Fruit fly (Drosophila melanogaster) whole organism, embryonic: Measurements from ENCODE around the gene cyr.

Experiments
- Bteb2 ChIP-seq: fragments of 200-800 bp; sonication (Bioruptor generic); optimal IDR thresholded peaks from 2 replicates; lab custom pipeline; 2016; ENCODE audit warnings: missing biosample characterization, missing genetic modification characterization
- CG10267 ChIP-seq: fragments of 200-800 bp; sonication (Bioruptor generic); optimal IDR thresholded peaks from 2 replicates; lab custom pipeline; 2018; ENCODE audit warnings: missing biosample characterization, mild to moderate bottlenecking, missing genetic modification characterization, moderate library complexity
- CG10959 ChIP-seq: fragments of 200-800 bp; sonication (Bioruptor generic); IDR thresholded peaks from 2 replicates; pipeline ENCODE4 v1.3.6; 2022; ENCODE audit warnings: missing biosample characterization, missing genetic modification characterization
- CG12071 ChIP-seq: fragments of 200-800 bp; sonication (Bioruptor generic); optimal IDR thresholded peaks from 3 replicates; lab custom pipeline; 2018; ENCODE audit warnings: missing biosample characterization, mild to moderate bottlenecking, missing genetic modification characterization
- CG12659 ChIP-seq: fragments of 200-800 bp; sonication (Bioruptor generic); optimal IDR thresholded peaks from 3 replicates; lab custom pipeline; 2017; ENCODE audit warnings: mild to moderate bottlenecking, missing biosample characterization, missing genetic modification reagents, missing genetic modification characterization
- CG17186 ChIP-seq: fragments of 200-800 bp; sonication (Bioruptor generic); optimal IDR thresholded peaks from 3 replicates; lab custom pipeline; 2017; ENCODE audit warnings: missing biosample characterization, missing genetic modification reagents, missing genetic modification characterization
- CG17328 ChIP-seq: fragments of 200-800 bp; sonication (Bioruptor generic); IDR thresholded peaks from 2 replicates; pipeline ENCODE4 v1.3.6; 2022; ENCODE audit warnings: missing biosample characterization, missing genetic modification characterization
- CG17829 ChIP-seq: fragments of 200-800 bp; optimal IDR thresholded peaks from 2 replicates; lab custom pipeline; 2019; ENCODE audit warnings: missing biosample characterization, mild to moderate bottlenecking, missing genetic modification characterization, moderate library complexity
- CG18011 ChIP-seq: fragments of 200-800 bp; sonication (Bioruptor generic); optimal IDR thresholded peaks from 2 replicates; lab custom pipeline; 2017; ENCODE audit warnings: missing biosample characterization, missing genetic modification characterization, mild to moderate bottlenecking, moderate library complexity, missing genotype
- CG32767 ChIP-seq: fragments of 200-800 bp; sonication (Bioruptor generic); IDR thresholded peaks from 2 replicates; pipeline ENCODE4 v1.3.6; 2022; ENCODE audit warnings: missing biosample characterization, missing genetic modification characterization
- CG3838 ChIP-seq: fragments of 200-800 bp; sonication (Bioruptor generic); optimal IDR thresholded peaks from 3 replicates; lab custom pipeline; 2016; ENCODE audit warnings: missing biosample characterization, missing genetic modification characterization
- CG3847 ChIP-seq: fragments of 200-800 bp; sonication (Bioruptor generic); IDR thresholded peaks from 2 replicates; pipeline ENCODE4 v1.3.6; 2022; ENCODE audit warnings: missing biosample characterization, missing genetic modification characterization
- CG4617 ChIP-seq: fragments of 200-800 bp; sonication (Bioruptor generic); optimal IDR thresholded peaks from 3 replicates; lab custom pipeline; 2016; ENCODE audit warnings: missing biosample characterization, missing genetic modification characterization, borderline replicate concordance
- CG5245 ChIP-seq: fragments of 200-800 bp; sonication (Bioruptor generic); optimal IDR thresholded peaks from 3 replicates; lab custom pipeline; 2016; ENCODE audit warnings: missing biosample characterization, missing genetic modification characterization
- CG6791 ChIP-seq: fragments of 200-800 bp; sonication (Bioruptor generic); IDR thresholded peaks from 3 replicates; pipeline ENCODE4 v1.3.6; 2022; ENCODE audit warnings: missing biosample characterization, missing genetic modification characterization; ENCODE audit not compliant: partially characterized antibody
- CG7271 ChIP-seq: fragments of 200-800 bp; sonication (Bioruptor generic); optimal IDR thresholded peaks from 2 replicates; lab custom pipeline; 2018; ENCODE audit warnings: missing biosample characterization, mild to moderate bottlenecking, missing genetic modification characterization, moderate library complexity
- CG8290 ChIP-seq, 3 experiments: fragments of 200-800 bp; sonication (Bioruptor generic); optimal IDR thresholded peaks; 2 replicates each; lab custom pipeline; 2016 to 2019; ENCODE audit warnings: missing biosample characterization in 3 of 3, missing genetic modification characterization in 3 of 3, mild to moderate bottlenecking in 2 of 3, moderate library complexity in 1 of 3
- Ets97D ChIP-seq: fragments of 200-800 bp; sonication (Bioruptor generic); optimal IDR thresholded peaks from 3 replicates; lab custom pipeline; 2016; ENCODE audit warnings: missing biosample characterization, missing genetic modification characterization
- HmgZ ChIP-seq: fragments of 200-800 bp; sonication (Bioruptor generic); optimal IDR thresholded peaks from 2 replicates; lab custom pipeline; 2018; ENCODE audit warnings: missing biosample characterization, mild to moderate bottlenecking, missing genetic modification characterization
- Kr ChIP-seq: fragments of 200-800 bp; sonication (Bioruptor generic); optimal IDR thresholded peaks from 2 replicates; lab custom pipeline; 2017; ENCODE audit warnings: missing biosample characterization, mild to moderate bottlenecking, missing genetic modification characterization
- Lhr ChIP-seq: fragments of 200-800 bp; sonication (Bioruptor generic); optimal IDR thresholded peaks from 3 replicates; lab custom pipeline; 2017; ENCODE audit warnings: mild to moderate bottlenecking, missing biosample characterization, missing genetic modification reagents, missing genetic modification characterization
- MESR4 ChIP-seq: fragments of 200-800 bp; sonication (Bioruptor generic); optimal IDR thresholded peaks from 2 replicates; lab custom pipeline; 2018; ENCODE audit warnings: missing biosample characterization, mild to moderate bottlenecking, missing genetic modification characterization, moderate library complexity
- Mad ChIP-seq: fragments of 200-800 bp; sonication (Bioruptor generic); optimal IDR thresholded peaks from 2 replicates; lab custom pipeline; 2016; ENCODE audit warnings: missing biosample characterization, missing genetic modification characterization
- Myb ChIP-seq: fragments of 200-800 bp; sonication (Bioruptor generic); optimal IDR thresholded peaks from 2 replicates; lab custom pipeline; 2016; ENCODE audit warnings: missing biosample characterization, missing genetic modification characterization
- Six4 ChIP-seq: fragments of 200-800 bp; sonication (Bioruptor generic); optimal IDR thresholded peaks from 2 replicates; lab custom pipeline; 2016; ENCODE audit warnings: missing biosample characterization, missing genetic modification characterization
- Sry-β ChIP-seq: fragments of 200-800 bp; sonication (Bioruptor generic); optimal IDR thresholded peaks from 2 replicates; lab custom pipeline; 2018; ENCODE audit warnings: missing biosample characterization, mild to moderate bottlenecking, missing genetic modification characterization, moderate library complexity
- Sry-δ ChIP-seq: fragments of 200-800 bp; sonication (Bioruptor generic); optimal IDR thresholded peaks from 2 replicates; lab custom pipeline; 2016; ENCODE audit warnings: missing biosample characterization, missing genetic modification characterization
- Vsx1 ChIP-seq: fragments of 200-800 bp; sonication (Bioruptor generic); optimal IDR thresholded peaks from 2 replicates; lab custom pipeline; 2017; ENCODE audit warnings: missing biosample characterization, mild to moderate bottlenecking, missing genetic modification characterization, missing genetic modification reagents
- ara ChIP-seq: fragments of 200-800 bp; sonication (Bioruptor generic); IDR thresholded peaks from 2 replicates; pipeline ENCODE4 v1.3.6; 2022; ENCODE audit warnings: missing biosample characterization, missing genetic modification characterization
- cato ChIP-seq: fragments of 200-800 bp; sonication (Bioruptor generic); optimal IDR thresholded peaks from 2 replicates; lab custom pipeline; 2016; ENCODE audit warnings: missing biosample characterization, missing genetic modification characterization, borderline replicate concordance
- chn ChIP-seq: fragments of 200-800 bp; sonication (Bioruptor generic); optimal IDR thresholded peaks from 2 replicates; lab custom pipeline; 2016; ENCODE audit warnings: missing biosample characterization, missing genetic modification characterization
- ci ChIP-seq: fragments of 200-800 bp; sonication (Bioruptor generic); IDR thresholded peaks from 3 replicates; pipeline ENCODE4 v1.3.6; 2022; ENCODE audit warnings: missing biosample characterization, missing genetic modification characterization
- crp ChIP-seq, 2 experiments: fragments of 200-800 bp; sonication (Bioruptor generic); optimal IDR thresholded peaks; 2 replicates in 1 of 2; 3 replicates in 1 of 2; lab custom pipeline; 2017; ENCODE audit warnings: missing biosample characterization in 2 of 2, missing genetic modification characterization in 2 of 2, mild to moderate bottlenecking in 1 of 2, moderate library complexity in 1 of 2
- cwo ChIP-seq: fragments of 200-800 bp; sonication (Bioruptor generic); optimal IDR thresholded peaks from 3 replicates; lab custom pipeline; 2017; ENCODE audit warnings: missing biosample characterization, missing genetic modification characterization, mild to moderate bottlenecking, moderate library complexity, missing genetic modification reagents
- dan ChIP-seq: fragments of 200-800 bp; sonication (Bioruptor generic); IDR thresholded peaks from 2 replicates; pipeline ENCODE4 v1.3.6; 2022; ENCODE audit warnings: missing biosample characterization, missing genetic modification characterization
- dimm ChIP-seq: fragments of 200-800 bp; sonication (Bioruptor generic); IDR thresholded peaks from 2 replicates; pipeline ENCODE4 v1.3.6; 2022; ENCODE audit warnings: missing biosample characterization, missing genetic modification characterization
- en ChIP-seq: fragments of 200-800 bp; sonication (Bioruptor generic); optimal IDR thresholded peaks from 2 replicates; lab custom pipeline; 2016; ENCODE audit warnings: missing biosample characterization, missing genetic modification characterization
- eve ChIP-seq, 2 experiments: fragments of >200 bp; optimal IDR thresholded peaks; 2 replicates each; lab custom pipeline; 2017; ENCODE audit warnings: missing biosample characterization in 2 of 2, missing genetic modification characterization in 2 of 2
- grau ChIP-seq: fragments of 200-800 bp; optimal IDR thresholded peaks from 3 replicates; lab custom pipeline; 2019; ENCODE audit warnings: missing biosample characterization, mild to moderate bottlenecking, missing genetic modification characterization, moderate library complexity
- hb ChIP-seq: fragments of 200-800 bp; sonication (Bioruptor generic); IDR thresholded peaks from 3 replicates; pipeline ENCODE4 v1.3.6; 2022; ENCODE audit warnings: missing biosample characterization, missing genetic modification characterization; ENCODE audit not compliant: partially characterized antibody
- hth ChIP-seq: fragments of >200 bp; optimal IDR thresholded peaks from 2 replicates; lab custom pipeline; 2017; ENCODE audit warnings: inconsistent platforms
- mam ChIP-seq: fragments of 200-800 bp; sonication (Bioruptor generic); optimal IDR thresholded peaks from 3 replicates; lab custom pipeline; 2016; ENCODE audit warnings: missing biosample characterization, missing genetic modification characterization
- phol ChIP-seq: fragments of 200-800 bp; sonication (Bioruptor generic); optimal IDR thresholded peaks from 3 replicates; lab custom pipeline; 2018; ENCODE audit warnings: missing biosample characterization, mild to moderate bottlenecking, missing genetic modification characterization, moderate library complexity
- pita ChIP-seq: fragments of 200-800 bp; sonication (Bioruptor generic); optimal IDR thresholded peaks from 2 replicates; lab custom pipeline; 2017; ENCODE audit warnings: missing biosample characterization, mild to moderate bottlenecking, missing genetic modification characterization
- pzg ChIP-seq: fragments of 200-800 bp; sonication (Bioruptor generic); optimal IDR thresholded peaks from 3 replicates; lab custom pipeline; 2018; ENCODE audit warnings: missing biosample characterization, mild to moderate bottlenecking, missing genetic modification characterization, moderate library complexity
- sd ChIP-seq: fragments of 200-800 bp; sonication (Bioruptor generic); optimal IDR thresholded peaks from 3 replicates; lab custom pipeline; 2018; ENCODE audit warnings: missing biosample characterization, mild to moderate bottlenecking, missing genetic modification characterization, moderate library complexity
- trem ChIP-seq: fragments of 200-800 bp; optimal IDR thresholded peaks from 3 replicates; lab custom pipeline; 2019; ENCODE audit warnings: missing biosample characterization, mild to moderate bottlenecking, missing genetic modification characterization, moderate library complexity

The cyr gene

DNA sequence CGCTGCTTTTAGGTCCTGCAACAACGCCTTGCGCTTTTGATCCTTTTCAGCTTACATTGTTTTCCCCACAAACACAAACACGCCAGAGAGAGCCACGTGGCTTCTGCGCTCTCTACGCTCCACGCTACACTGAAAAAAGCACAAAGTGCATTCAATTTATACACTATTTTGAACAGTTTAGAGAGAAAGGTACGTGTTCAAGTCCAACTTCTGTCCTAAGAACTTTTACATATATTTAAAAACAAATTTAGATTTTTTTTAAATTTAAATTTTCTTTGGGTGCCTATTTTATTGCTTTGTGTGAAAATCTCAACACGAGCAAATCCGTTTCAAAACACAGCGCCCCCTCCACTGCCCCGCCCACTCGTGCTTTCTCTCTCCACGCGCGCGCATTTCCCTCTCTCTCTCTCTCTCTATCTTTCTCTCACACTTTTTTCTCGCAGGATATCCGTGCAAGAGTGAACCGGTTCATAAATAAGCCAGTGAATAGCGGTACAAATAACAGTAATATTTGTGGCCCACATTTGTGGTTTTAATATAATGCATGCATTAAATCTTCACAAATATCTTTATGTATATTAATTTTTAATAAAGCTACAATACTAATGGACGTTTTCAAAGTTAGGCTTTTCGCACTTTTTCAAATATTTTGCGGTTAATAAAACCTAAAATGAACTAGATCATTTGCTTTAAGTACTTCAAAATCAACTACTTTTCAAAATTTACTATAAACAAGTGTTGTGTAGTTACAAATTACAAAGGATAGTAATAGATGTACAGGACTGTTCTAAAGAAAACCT is 35.3 kb downstream of the cyr start (continued):
- TF ChIP-seq ara (GFP tag; lab: Robert Waterston, UW) = peak; percentile 82
- no peak for TF ChIP-seq Kr (GFP tag; lab: Kevin White, UChicago)
- TF ChIP-seq pita (GFP tag; lab: Kevin White, UChicago) = no peak
- TF ChIP-seq Vsx1 (GFP tag; lab: Kevin White, UChicago) = peak; percentile 62
- TF ChIP-seq cwo (GFP tag; lab: Kevin White, UChicago) = peak; percentile 84
- no peak for TF ChIP-seq dan
- 0 out of 2 replicates have a peak, but pooled peaks have one; percentile 48 for TF ChIP-seq dimm (GFP tag; lab: Robert Waterston, UW)
- peak; percentile 70 for TF ChIP-seq mam
- TF ChIP-seq CG7271 (tag; lab: Kevin White, UChicago) = no peak

DNA sequence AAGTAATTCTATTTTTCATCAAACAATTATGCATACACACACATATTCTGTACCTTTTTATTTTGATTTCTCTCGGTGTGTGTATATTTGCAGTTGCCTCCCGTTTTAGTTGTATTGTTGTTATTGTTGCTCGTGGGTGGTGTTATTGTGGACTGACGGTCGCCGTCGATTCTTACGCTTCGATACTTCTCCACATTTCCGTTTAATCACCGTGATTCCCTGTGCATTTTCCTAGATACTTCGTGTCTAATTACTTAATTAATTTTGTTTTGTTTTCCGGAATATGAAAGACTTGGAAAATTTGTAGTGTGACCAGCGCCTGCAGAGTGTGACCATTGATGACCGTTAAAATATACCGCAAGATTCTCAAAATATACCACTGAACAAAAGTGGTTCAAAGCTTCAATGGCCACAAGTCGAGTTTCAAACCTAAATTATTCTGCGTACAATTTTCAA is 41.8 kb downstream of the cyr start, which contains the start of gene UbcE2H:
TSS of gene UbcE2H (minus strand) at position 343 of the 456 bp plus-strand sequence.
- peak in 1 of 2 experiments; percentile 15 for TF ChIP-seq crp (GFP tag; optimal IDR thresholded peaks at IDR 0.05; lab: Kevin White, UChicago)
- no peak for TF ChIP-seq CG18011 (GFP tag; lab: Kevin White, UChicago)
- no peak for TF ChIP-seq CG17328 (GFP tag; lab: Robert Waterston, UW)
- TF ChIP-seq eve (GFP tag; optimal IDR thresholded peaks at IDR 0.05; lab: Kevin White, UChicago) = peak in 1 of 2 experiments; percentile 19
- no peak for TF ChIP-seq CG12071
- TF ChIP-seq CG17829 (tag; lab: Kevin White, UChicago) = peak; percentile 5
- no peak for TF ChIP-seq cato (GFP tag; lab: Kevin White, UChicago)
- TF ChIP-seq CG3838 = no peak
- TF ChIP-seq CG6791 (GFP tag; lab: Robert Waterston, UW) = no peak
- no peak for TF ChIP-seq Bteb2
- TF ChIP-seq CG4617 = peak; percentile 59
- TF ChIP-seq HmgZ (tag; lab: Kevin White, UChicago) = peak; percentile 39
- no peak for TF ChIP-seq grau (tag; lab: Kevin White, UChicago)
- no peak for TF ChIP-seq hb (GFP tag; lab: Robert Waterston, UW)
- TF ChIP-seq Lhr (GFP tag; lab: Kevin White, UChicago) = peak; percentile 72
- 0 out of 3 replicates have a peak, but pooled peaks have one; percentile 25 for TF ChIP-seq ci (GFP tag; lab: Robert Waterston, UW)
- TF ChIP-seq CG8290 (GFP tag; optimal IDR thresholded peaks at IDR 0.05; lab: Kevin White, UChicago) = no peak
- peak in 1 of 2 experiments; percentile 52 for TF ChIP-seq CG8290 (tag; optimal IDR thresholded peaks at IDR 0.05; lab: Kevin White, UChicago)
- peak; percentile 33 for TF ChIP-seq phol (tag; lab: Kevin White, UChicago)
- TF ChIP-seq Sry-δ (GFP tag; lab: Kevin White, UChicago) = peak; percentile 46
- no peak for TF ChIP-seq Mad (GFP tag; lab: Kevin White, UChicago)
- no peak for TF ChIP-seq Six4
- TF ChIP-seq en = no peak
- peak; percentile 63 for TF ChIP-seq trem (tag; lab: Kevin White, UChicago)
- no peak for TF ChIP-seq chn
- no peak for TF ChIP-seq Sry-β (GFP tag; lab: Kevin White, UChicago)
- TF ChIP-seq Myb (GFP tag; lab: Kevin White, UChicago) = peak; percentile 98
- TF ChIP-seq hth (lab: Kevin White, UChicago) = no peak
- peak; percentile 91 for TF ChIP-seq Ets97D (GFP tag; lab: Kevin White, UChicago)
- no peak for TF ChIP-seq CG5245 (GFP tag; lab: Kevin White, UChicago)
- peak; percentile 63 for TF ChIP-seq MESR4 (GFP tag; lab: Kevin White, UChicago)
- peak; percentile 29 for TF ChIP-seq CG10267 (tag; lab: Kevin White, UChicago)
- TF ChIP-seq CG17186 (GFP tag; lab: Kevin White, UChicago) = peak; percentile 23
- peak; percentile 37; the same call in 1 of the 2 replicates for TF ChIP-seq CG3847
- no peak for TF ChIP-seq CG10959 (GFP tag; lab: Robert Waterston, UW)
- TF ChIP-seq CG12659 = peak; percentile 41
- TF ChIP-seq pzg (GFP tag; lab: Kevin White, UChicago) = peak; percentile 91
- TF ChIP-seq sd (tag; lab: Kevin White, UChicago) = no peak
- no peak for TF ChIP-seq CG32767
